Worm (Caenorhabditis elegans): ENCODE measurements around the gene rsef-1.

Gene rsef-1

ce11 chrX:3034203-3034602 is 25.0 kb downstream of the rsef-1 start, which contains the start of gene M02F4.2:
Gene M02F4.2, minus strand, starts transcription at chrX:3034303.
- no peak for TF ChIP-seq F57A8.1 (GFP tag; optimal IDR thresholded peaks at IDR 0.05)
- TF ChIP-seq mel-28 (tag; optimal IDR thresholded peaks at IDR 0.05; ENCODE audit: borderline replicate concordance) = no peak
- TF ChIP-seq D2030.7 (GFP tag; IDR thresholded peaks at IDR 0.05) = no peak
- TF ChIP-seq somi-1 (GFP tag; optimal IDR thresholded peaks at IDR 0.05) = no peak
- TF ChIP-seq F55B11.4 (tag; optimal IDR thresholded peaks at IDR 0.05; ENCODE audit: borderline replicate concordance, insufficient read depth) = no peak
- TF ChIP-seq nhr-27 (tag; optimal IDR thresholded peaks at IDR 0.05) = no peak
- TF ChIP-seq unc-130 (GFP tag; optimal IDR thresholded peaks at IDR 0.05) = no peak
- no peak for TF ChIP-seq ceh-79 (tag; optimal IDR thresholded peaks at IDR 0.05)
- TF ChIP-seq rec-8 (tag; optimal IDR thresholded peaks at IDR 0.05) = no peak
- TF ChIP-seq dox-1 (GFP tag; IDR thresholded peaks at IDR 0.05) = no peak
- TF ChIP-seq sdz-38 (tag; optimal IDR thresholded peaks at IDR 0.05) = no peak
- no peak for TF ChIP-seq aptf-3 (GFP tag; IDR thresholded peaks at IDR 0.05)
- TF ChIP-seq egl-44 (GFP tag; IDR thresholded peaks at IDR 0.05) = no peak
- TF ChIP-seq snpc-3.4 (tag; optimal IDR thresholded peaks at IDR 0.05) = no peak
- no peak for TF ChIP-seq tbp1 (GFP tag; optimal IDR thresholded peaks at IDR 0.05)

ce11 chrX:3033492-3033891 is 25.7 kb downstream of the rsef-1 start:
- no peak for TF ChIP-seq D2030.7 (GFP tag; IDR thresholded peaks at IDR 0.05)
- no peak for TF ChIP-seq snpc-4 (GFP tag; optimal IDR thresholded peaks at IDR 0.05)
- TF ChIP-seq snpc-4 (tag; optimal IDR thresholded peaks at IDR 0.05) = peak in 2 of 4 experiments; percentile 61 to 80
- TF ChIP-seq hrde-1 (tag; optimal IDR thresholded peaks at IDR 0.05; ENCODE audit: borderline replicate concordance) = no peak
- no peak for TF ChIP-seq T26A5.8 (tag; optimal IDR thresholded peaks at IDR 0.05)

ce11 chrX:3031484-3031883 is 27.7 kb downstream of the rsef-1 start, which contains the start of gene clec-265:
Gene clec-265, plus strand, starts transcription at chrX:3031783.
- TF ChIP-seq ztf-28 (GFP tag; IDR thresholded peaks at IDR 0.05) (no peak), ztf-3 (GFP tag; optimal IDR thresholded peaks at IDR 0.05) (no peak), nfyb-1 (GFP tag; IDR thresholded peaks at IDR 0.05) (no peak), sptf-2 (GFP tag; optimal IDR thresholded peaks at IDR 0.05) (no peak), die-1 (tag; optimal IDR thresholded peaks at IDR 0.05) (no peak), ztf-26 (tag; optimal IDR thresholded peaks at IDR 0.05) (no peak), ZK185.1 (tag; optimal IDR thresholded peaks at IDR 0.05; ENCODE audit: poor library complexity, severe bottlenecking) (no peak), nhr-80 (tag; optimal IDR thresholded peaks at IDR 0.05) (peak; percentile 89), cebp-2 (GFP tag; IDR thresholded peaks at IDR 0.05) (no peak), F37B4.10 (GFP tag; IDR thresholded peaks at IDR 0.05) (no peak), nhr-120 (GFP tag; IDR thresholded peaks at IDR 0.05) (no peak), atf-7 (tag; optimal IDR thresholded peaks at IDR 0.05) (peak; percentile 10), C06A6.2 (GFP tag; conservative IDR thresholded peaks at IDR 0.05) (no peak)

- TF ChIP-seq bed-2 (GFP tag; IDR thresholded peaks at IDR 0.05) (no peak), nhr-90 (tag; optimal IDR thresholded peaks at IDR 0.05) (no peak), lin-26 (GFP tag; IDR thresholded peaks at IDR 0.05) (0 out of 2 replicates have a peak, but pooled peaks have one; percentile 25), mes-4 (tag; optimal IDR thresholded peaks at IDR 0.05) (no peak), gei-17 (GFP tag; optimal IDR thresholded peaks at IDR 0.05) (no peak), hlh-26 (GFP tag; conservative IDR thresholded peaks at IDR 0.05) (no peak)
Observed at ce11 chrX:3029030-3029429, 30.2 kb downstream of the rsef-1 start, which contains the start of gene M02F4.1. Gene M02F4.1, minus strand, starts transcription at chrX:3029130.

Measured in whole organism, young adult.